Worm (Caenorhabditis elegans) whole organism, early embryonic: ENCODE data around the gene T20G5.8.

Experiments used
- B0310.2 ChIP-seq: sonication (generic microtip); optimal IDR thresholded peaks from 2 replicates; lab custom pipeline; 2016; ENCODE audit warnings: mild to moderate bottlenecking, missing genetic modification characterization, missing compliant biosample characterization
- aly-1 ChIP-seq: sonication (generic microtip); optimal IDR thresholded peaks from 2 replicates; lab custom pipeline; 2016; ENCODE audit warnings: missing genetic modification characterization, missing compliant biosample characterization
- ama-1 ChIP-seq: fragments of 150-350 bp; optimal IDR thresholded peaks from 2 replicates; lab custom pipeline; 2014
- ceh-13 ChIP-seq: fragments of 200-800 bp; sonication (Bioruptor generic); optimal IDR thresholded peaks from 2 replicates; lab custom pipeline; 2018; ENCODE audit warnings: mild to moderate bottlenecking, missing genetic modification characterization, missing compliant biosample characterization
- ets-7 ChIP-seq: sonication (generic microtip); optimal IDR thresholded peaks from 2 replicates; lab custom pipeline; 2016; ENCODE audit warnings: missing genotype, missing genetic modification characterization, missing compliant biosample characterization
- flt-1 ChIP-seq: fragments of 200-800 bp; sonication (Bioruptor generic); IDR thresholded peaks from 2 replicates; pipeline ENCODE4 v1.3.6; 2022; ENCODE audit warnings: missing genetic modification characterization, missing compliant biosample characterization
- hmbx-1 ChIP-seq: sonication (generic microtip); optimal IDR thresholded peaks from 2 replicates; lab custom pipeline; 2016; ENCODE audit warnings: mild to moderate bottlenecking, missing genetic modification characterization, missing compliant biosample characterization
- hmg-4 ChIP-seq: fragments of 200-800 bp; sonication (Bioruptor generic); optimal IDR thresholded peaks from 2 replicates; lab custom pipeline; 2018; ENCODE audit warnings: mild to moderate bottlenecking, missing genetic modification characterization, missing compliant biosample characterization
- hnd-1 ChIP-seq: sonication (generic microtip); optimal IDR thresholded peaks from 2 replicates; lab custom pipeline; 2016; ENCODE audit warnings: missing genetic modification characterization, missing compliant biosample characterization
- scrt-1 ChIP-seq: fragments of 200-800 bp; sonication (Bioruptor generic); IDR thresholded peaks from 2 replicates; pipeline ENCODE4 v1.3.6; 2022; ENCODE audit warnings: missing genetic modification characterization, missing compliant biosample characterization
- sea-1 ChIP-seq: fragments of 200-800 bp; sonication (Bioruptor generic); conservative IDR thresholded peaks from 2 replicates; pipeline ENCODE4 v1.3.6; 2022; ENCODE audit warnings: missing genetic modification characterization, missing compliant biosample characterization
- tbx-11 ChIP-seq: fragments of 200-800 bp; sonication (Bioruptor generic); IDR thresholded peaks from 2 replicates; pipeline ENCODE4 v1.3.6; 2022; ENCODE audit warnings: missing genetic modification characterization, missing compliant biosample characterization
- tbx-37 ChIP-seq: fragments of 200-800 bp; sonication (Bioruptor generic); conservative IDR thresholded peaks from 2 replicates; pipeline ENCODE4 v1.3.6; 2022; ENCODE audit warnings: missing genetic modification reagents, missing genetic modification characterization, missing compliant biosample characterization
- tra-4 ChIP-seq: sonication (generic microtip); optimal IDR thresholded peaks from 2 replicates; lab custom pipeline; 2017; ENCODE audit warnings: missing genetic modification characterization, missing compliant biosample characterization

DNA sequence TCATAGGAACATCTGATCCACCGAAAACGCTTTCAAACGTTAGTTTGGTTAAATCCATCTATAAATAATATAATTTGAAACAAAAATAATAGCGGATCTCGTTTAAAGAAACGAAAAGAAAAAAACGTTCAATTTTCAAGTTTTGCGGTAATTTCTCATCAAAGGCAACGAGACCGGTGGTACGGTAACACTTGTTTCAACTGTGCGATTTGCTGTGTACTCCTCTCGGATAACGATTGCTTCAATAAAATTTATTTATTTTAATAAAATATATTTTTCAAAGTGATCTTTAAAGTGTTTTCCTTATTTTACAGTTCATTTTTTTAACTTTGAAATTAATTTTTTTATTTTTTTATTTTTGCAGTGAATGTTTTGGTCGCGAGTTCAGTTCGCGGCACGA lies 19.4 kb downstream of the T20G5.8 start, which contains the start of the genes rde-4 and cox-14:
- TF ChIP-seq sea-1 (GFP tag; lab: Robert Waterston, UW) (no peak), ama-1 (lab: Kevin White, UChicago) (no peak), scrt-1 (GFP tag; lab: Robert Waterston, UW) (no peak), aly-1 (tag; lab: Kevin White, UChicago) (no peak), tbx-37 (GFP tag; lab: Robert Waterston, UW) (no peak), tra-4 (tag; lab: Kevin White, UChicago) (no peak), ceh-13 (GFP tag; lab: Kevin White, UChicago) (no peak), hmbx-1 (tag; lab: Kevin White, UChicago) (no peak), hmg-4 (GFP tag; lab: Kevin White, UChicago) (no peak), B0310.2 (tag; lab: Kevin White, UChicago) (no peak), flt-1 (no peak), tbx-11 (GFP tag; lab: Robert Waterston, UW) (no peak), hnd-1 (no peak), ets-7 (tag; lab: Kevin White, UChicago) (no peak)
